Fruit fly (Drosophila melanogaster): ENCODE data around the gene Pitslre.

The Pitslre gene

DNA sequence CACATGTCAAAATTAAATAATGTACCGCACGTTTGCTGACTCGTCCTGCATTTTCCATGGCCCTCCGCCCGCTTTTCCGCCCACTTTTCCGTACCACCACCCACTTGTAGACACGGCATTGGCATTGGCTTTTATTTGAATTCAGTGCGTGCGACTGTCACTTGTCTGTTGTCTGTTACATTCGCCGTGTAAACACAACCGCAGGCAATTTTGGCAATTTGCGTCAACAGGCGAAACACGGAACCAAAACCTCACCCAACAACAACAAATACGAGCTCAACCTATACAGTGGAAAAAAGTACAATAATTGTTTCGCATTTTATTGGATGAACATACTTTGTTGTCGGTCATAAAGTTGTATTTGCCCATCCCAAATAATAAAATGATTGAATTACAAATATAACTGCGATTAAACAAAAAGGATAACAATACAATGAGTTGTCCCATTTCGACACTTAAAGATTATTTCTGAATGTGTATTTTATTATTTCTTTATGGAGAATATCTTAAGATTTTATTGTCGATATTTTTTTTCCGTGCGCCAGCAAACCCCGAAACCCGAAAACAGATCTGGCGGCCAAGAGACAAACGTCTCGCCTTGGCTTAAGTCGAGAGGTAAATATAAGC, 23.9 kb upstream of the Pitslre start (continued):
- peak; percentile 24; the same call in 1 of the 2 replicates for TF ChIP-seq Rfx (GFP tag; IDR thresholded peaks at IDR 0.05)
- TF ChIP-seq prd (optimal IDR thresholded peaks at IDR 0.05), result no peak
- TF ChIP-seq prd (GFP tag; IDR thresholded peaks at IDR 0.05), result no peak
- no peak for TF ChIP-seq Mes4 (GFP tag; optimal IDR thresholded peaks at IDR 0.05)
- TF ChIP-seq amos (GFP tag; IDR thresholded peaks at IDR 0.05; ENCODE audit: partially characterized antibody), result no peak
- TF ChIP-seq Pdp1 (GFP tag; optimal IDR thresholded peaks at IDR 0.05), result peak in 1 of 2 experiments; percentile 1
- TF ChIP-seq inv (GFP tag; IDR thresholded peaks at IDR 0.05; ENCODE audit: partially characterized antibody), result no peak
- TF ChIP-seq unpg (GFP tag; optimal IDR thresholded peaks at IDR 0.05), result peak; percentile 5
- no peak for TF ChIP-seq CG4328 (GFP tag; optimal IDR thresholded peaks at IDR 0.05)
- 0 out of 3 replicates have a peak, but pooled peaks have one; percentile 35 for TF ChIP-seq dysf (GFP tag; IDR thresholded peaks at IDR 0.05)
- no peak for TF ChIP-seq peb (GFP tag; IDR thresholded peaks at IDR 0.05)
- TF ChIP-seq ac (GFP tag; optimal IDR thresholded peaks at IDR 0.05), result no peak
- TF ChIP-seq sens (GFP tag), result no peak
- no peak for TF ChIP-seq slp2 (GFP tag; optimal IDR thresholded peaks at IDR 0.05)
- TF ChIP-seq Ssrp (tag; optimal IDR thresholded peaks at IDR 0.05), result no peak
- no peak for TF ChIP-seq tio (GFP tag; optimal IDR thresholded peaks at IDR 0.05)
- peak; percentile 15 for TF ChIP-seq phol (tag; optimal IDR thresholded peaks at IDR 0.05)
- no peak for TF ChIP-seq CG17328 (GFP tag; IDR thresholded peaks at IDR 0.05)
- TF ChIP-seq dan (GFP tag; IDR thresholded peaks at IDR 0.05), result no peak
- no peak for TF ChIP-seq gce (GFP tag; IDR thresholded peaks at IDR 0.05)
- TF ChIP-seq kni (GFP tag; optimal IDR thresholded peaks at IDR 0.05), result no peak
- TF ChIP-seq NK7.1 (GFP tag; optimal IDR thresholded peaks at IDR 0.05), result no peak
- TF ChIP-seq zfh2 (GFP tag; optimal IDR thresholded peaks at IDR 0.05), result no peak
- no peak for TF ChIP-seq CG10959 (GFP tag; IDR thresholded peaks at IDR 0.05)
- TF ChIP-seq al (GFP tag; IDR thresholded peaks at IDR 0.05), result no peak
- peak; percentile 41 for TF ChIP-seq PHDP (tag; optimal IDR thresholded peaks at IDR 0.05)
- no peak for TF ChIP-seq CG33213 (GFP tag; optimal IDR thresholded peaks at IDR 0.05)
- peak; percentile 25 for TF ChIP-seq Fer1 (GFP tag; optimal IDR thresholded peaks at IDR 0.05)
- TF ChIP-seq hkb (optimal IDR thresholded peaks at IDR 0.05), result no peak
- TF ChIP-seq hkb (GFP tag; IDR thresholded peaks at IDR 0.05), result no peak
- TF ChIP-seq ase (GFP tag; IDR thresholded peaks at IDR 0.05), result no peak
- TF ChIP-seq Dad (GFP tag; optimal IDR thresholded peaks at IDR 0.05), result no peak
- no peak for TF ChIP-seq CG15696 (tag; optimal IDR thresholded peaks at IDR 0.05)
- TF ChIP-seq schlank (tag; optimal IDR thresholded peaks at IDR 0.05), result no peak
- TF ChIP-seq CG8944 (GFP tag; optimal IDR thresholded peaks at IDR 0.05), result no peak
- TF ChIP-seq CG9932 (GFP tag; IDR thresholded peaks at IDR 0.05), result no peak
- TF ChIP-seq ap (GFP tag; IDR thresholded peaks at IDR 0.05), result no peak
- TF ChIP-seq CG11695 (GFP tag; IDR thresholded peaks at IDR 0.05), result no peak
- TF ChIP-seq CG11247 (GFP tag; IDR thresholded peaks at IDR 0.05), result 0 out of 2 replicates have a peak, but pooled peaks have one; percentile 7
- no peak for TF ChIP-seq repo (GFP tag; optimal IDR thresholded peaks at IDR 0.05)
- TF ChIP-seq danr (GFP tag; IDR thresholded peaks at IDR 0.05), result no peak
- TF ChIP-seq CG4424 (GFP tag; optimal IDR thresholded peaks at IDR 0.05), result no peak
- peak; percentile 12 for TF ChIP-seq Sox100B (GFP tag; optimal IDR thresholded peaks at IDR 0.05)
- TF ChIP-seq NC2α (GFP tag; optimal IDR thresholded peaks at IDR 0.05), result no peak
- no peak for TF ChIP-seq nom (GFP tag; optimal IDR thresholded peaks at IDR 0.05)
- no peak for TF ChIP-seq CG42726 (GFP tag; IDR thresholded peaks at IDR 0.05; ENCODE audit: partially characterized antibody)
- no peak for TF ChIP-seq CG8765 (GFP tag; IDR thresholded peaks at IDR 0.05)
- no peak for TF ChIP-seq Atf6 (GFP tag; IDR thresholded peaks at IDR 0.05)
- TF ChIP-seq Kr (GFP tag; optimal IDR thresholded peaks at IDR 0.05), result no peak
- TF ChIP-seq stwl (tag; optimal IDR thresholded peaks at IDR 0.05), result no peak
- no peak for TF ChIP-seq Elba2 (GFP tag; optimal IDR thresholded peaks at IDR 0.05)
- no peak for TF ChIP-seq CG15011 (GFP tag; optimal IDR thresholded peaks at IDR 0.05)

Data from whole organism, embryonic.